Worm (Caenorhabditis elegans): ENCODE results near the gene Y69A2AR.23.

- TF ChIP-seq fos-1 (tag; optimal IDR thresholded peaks at IDR 0.05) (no peak), ztf-4 (tag; optimal IDR thresholded peaks at IDR 0.05) (no peak), aha-1 (tag; optimal IDR thresholded peaks at IDR 0.05) (no peak), unc-62 (GFP tag; optimal IDR thresholded peaks at IDR 0.05) (no peak), xbp-1 (tag; optimal IDR thresholded peaks at IDR 0.05) (no peak), fkh-10 (GFP tag; optimal IDR thresholded peaks at IDR 0.05) (no peak), nhr-90 (tag; optimal IDR thresholded peaks at IDR 0.05; ENCODE audit: poor library complexity) (no peak), skn-1 (tag; optimal IDR thresholded peaks at IDR 0.05) (no peak), lsy-2 (tag; optimal IDR thresholded peaks at IDR 0.05) (no peak), mdl-1 (tag; optimal IDR thresholded peaks at IDR 0.05) (no peak)
These were observed 16.8 kb upstream of the Y69A2AR.23 start, which contains the start of the genes Y69A2AR.25 and Y69A2AR.12 for ce11 chrIV:2568267-2568666.
